Fruit fly (Drosophila melanogaster) whole organism, prepupa: ENCODE measurements around the gene CG4970.

Experiments used
- Blimp-1 ChIP-seq: fragments of 200-800 bp; sonication (Bioruptor generic); optimal IDR thresholded peaks from 3 replicates; lab custom pipeline; 2017; ENCODE audit warnings: missing biosample characterization, missing genetic modification characterization, mild to moderate bottlenecking, moderate library complexity, missing genetic modification reagents
- CG34406 ChIP-seq: fragments of 200-800 bp; sonication (Bioruptor generic); optimal IDR thresholded peaks from 3 replicates; lab custom pipeline; 2016; ENCODE audit warnings: missing biosample characterization, missing genetic modification characterization
- Gug ChIP-seq: fragments of 200-800 bp; sonication (Bioruptor generic); IDR thresholded peaks from 2 replicates; pipeline ENCODE4 v1.3.6; 2022; ENCODE audit warnings: missing biosample characterization, missing genetic modification characterization
- achi ChIP-seq: fragments of 200-800 bp; sonication (Bioruptor generic); optimal IDR thresholded peaks from 3 replicates; lab custom pipeline; 2016; ENCODE audit warnings: missing biosample characterization, missing genetic modification characterization
- dac ChIP-seq: fragments of 200-800 bp; sonication (Bioruptor generic); optimal IDR thresholded peaks from 2 replicates; lab custom pipeline; 2017; ENCODE audit warnings: missing biosample characterization, mild to moderate bottlenecking, missing genetic modification characterization
- spab ChIP-seq: fragments of 200-800 bp; sonication (Bioruptor generic); optimal IDR thresholded peaks from 2 replicates; lab custom pipeline; 2017; ENCODE audit warnings: missing biosample characterization, mild to moderate bottlenecking, missing genetic modification characterization, missing genetic modification reagents

DNA sequence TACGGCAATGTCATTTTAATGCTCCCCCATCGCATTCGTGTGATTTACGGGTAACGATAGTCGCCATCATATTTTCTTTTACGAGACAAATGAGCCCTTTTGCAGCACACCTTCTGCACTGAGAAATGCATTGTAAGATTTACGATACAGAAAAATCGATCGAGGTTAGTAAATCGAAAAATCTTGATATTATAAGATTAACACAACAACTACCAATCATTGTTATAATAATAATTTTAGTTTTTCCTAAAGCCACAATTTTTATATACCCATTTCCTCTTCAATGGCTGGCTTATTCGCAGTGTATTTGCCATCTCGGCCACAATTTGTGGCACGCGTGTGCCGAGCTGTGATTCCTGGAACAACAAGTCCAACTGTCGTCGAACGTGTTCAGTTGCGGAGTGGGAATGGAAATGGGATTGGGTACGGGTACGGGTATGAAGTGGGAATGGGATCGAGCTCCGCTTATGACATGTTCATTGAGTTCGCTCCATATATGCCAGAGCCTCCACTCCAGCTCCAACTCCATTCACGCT is 45.1 kb upstream of the CG4970 start:
- TF ChIP-seq CG34406 (no peak), Blimp-1 (GFP tag; lab: Kevin White, UChicago) (no peak), Gug (GFP tag; lab: Robert Waterston, UW) (no peak), dac (no peak), achi (GFP tag; lab: Kevin White, UChicago) (no peak), spab (GFP tag; lab: Kevin White, UChicago) (no peak)
